Fruit fly (Drosophila melanogaster): ENCODE data around the gene CG6791.

- TF ChIP-seq ttk (optimal IDR thresholded peaks at IDR 0.05) (no peak), psq (optimal IDR thresholded peaks at IDR 0.05) (no peak), h (optimal IDR thresholded peaks at IDR 0.05) (no peak)
Observed at dm6 chr3R:11571408-11571807, 18.5 kb downstream of the CG6791 start.
